Worm (Caenorhabditis elegans) whole organism, L1 larva: ENCODE measurements around the gene ins-9.
A peak's percentile ranks its signal among the peaks of the same experiment; 100 is the strongest.

ENCODE experiments used
- C04F5.9 ChIP-seq: sonication (generic microtip); optimal IDR thresholded peaks from 2 replicates; lab custom pipeline; 2016; ENCODE audit warnings: missing genetic modification characterization, missing compliant biosample characterization
- C16A3.4 ChIP-seq: fragments of 150-350 bp; optimal IDR thresholded peaks from 2 replicates; lab custom pipeline; 2014; ENCODE audit warnings: missing biosample characterization, missing genetic modification characterization
- C34B4.2 ChIP-seq: sonication (generic microtip); optimal IDR thresholded peaks from 2 replicates; lab custom pipeline; 2017; ENCODE audit warnings: mild to moderate bottlenecking, missing genetic modification characterization, missing compliant biosample characterization
- F16B12.6 ChIP-seq: fragments of 150-350 bp; optimal IDR thresholded peaks from 2 replicates; lab custom pipeline; 2014; ENCODE audit warnings: missing biosample characterization, missing genetic modification characterization
- Y116A8C.19 ChIP-seq: sonication (generic microtip); optimal IDR thresholded peaks from 2 replicates; lab custom pipeline; 2016; ENCODE audit warnings: missing compliant biosample characterization, missing genetic modification characterization, borderline replicate concordance
- aha-1 ChIP-seq: fragments of 150-350 bp; optimal IDR thresholded peaks from 2 replicates; lab custom pipeline; 2014; ENCODE audit warnings: missing biosample characterization, missing genetic modification characterization
- alr-1 ChIP-seq: fragments of 200-800 bp; sonication (Bioruptor generic); optimal IDR thresholded peaks from 2 replicates; lab custom pipeline; 2018; ENCODE audit warnings: borderline replicate concordance, mild to moderate bottlenecking, missing genetic modification characterization, missing compliant biosample characterization
- ceh-63 ChIP-seq: fragments of 200-800 bp; sonication (Bioruptor generic); optimal IDR thresholded peaks from 2 replicates; lab custom pipeline; 2018; ENCODE audit warnings: mild to moderate bottlenecking, missing genetic modification characterization, missing compliant biosample characterization
- ceh-8 ChIP-seq: fragments of 200-800 bp; sonication (Bioruptor generic); optimal IDR thresholded peaks from 2 replicates; lab custom pipeline; 2018; ENCODE audit warnings: mild to moderate bottlenecking, missing genetic modification characterization, moderate library complexity, missing compliant biosample characterization
- ceh-82 ChIP-seq, 3 experiments: fragments of 150-350 bp in 1 of 3; sonication (generic microtip) in 2 of 3; optimal IDR thresholded peaks; 2 replicates each; lab custom pipeline; 2014 to 2017; ENCODE audit warnings: missing biosample characterization in 3 of 3, missing genetic modification characterization in 3 of 3
- ceh-88 ChIP-seq: fragments of 200-800 bp; sonication (Bioruptor generic); IDR thresholded peaks from 2 replicates; pipeline ENCODE4 v1.3.6; 2022; ENCODE audit warnings: missing genetic modification characterization, missing compliant biosample characterization
- ceh-90 ChIP-seq: sonication (generic microtip); optimal IDR thresholded peaks from 2 replicates; lab custom pipeline; 2016; ENCODE audit warnings: missing genetic modification characterization, missing compliant biosample characterization
- ces-1 ChIP-seq: fragments of 150-350 bp; optimal IDR thresholded peaks from 2 replicates; lab custom pipeline; 2014; ENCODE audit warnings: missing biosample characterization, missing genetic modification reagents, missing genetic modification characterization
- dpl-1 ChIP-seq, 3 experiments: fragments of 150-350 bp in 2 of 3; sonication (generic microtip) in 1 of 3; optimal IDR thresholded peaks; 2 replicates each; lab custom pipeline; 2014 to 2017; ENCODE audit warnings: missing biosample characterization in 3 of 3, missing genetic modification characterization in 3 of 3, missing genetic modification reagents in 3 of 3
- efl-1 ChIP-seq, 4 experiments: fragments of 150-350 bp; optimal IDR thresholded peaks in 3 of 4; peaks in 1 of 4; 1 replicate in 1 of 4; 2 replicates in 3 of 4; lab custom pipeline; 2014; ENCODE audit warnings: missing biosample characterization in 2 of 4, missing genetic modification characterization in 2 of 4, missing genetic modification reagents in 2 of 4
- egl-13 ChIP-seq: sonication (generic microtip); optimal IDR thresholded peaks from 2 replicates; lab custom pipeline; 2016; ENCODE audit warnings: missing genotype, missing genetic modification reagents, missing genetic modification characterization, missing compliant biosample characterization
- elt-3 ChIP-seq, 6 experiments: fragments of 150-350 bp in 1 of 6; sonication (generic microtip); optimal IDR thresholded peaks; 2 replicates each; lab custom pipeline; 2017 to 2018; ENCODE audit warnings: missing biosample characterization in 6 of 6, missing genetic modification characterization in 6 of 6, inconsistent platforms in 1 of 6
- ets-5 ChIP-seq: fragments of 200-800 bp; sonication (Bioruptor generic); IDR thresholded peaks from 2 replicates; pipeline ENCODE4 v1.3.6; 2022; ENCODE audit warnings: missing genetic modification characterization, missing compliant biosample characterization
- fkh-10 ChIP-seq: sonication (generic microtip); optimal IDR thresholded peaks from 2 replicates; lab custom pipeline; 2017; ENCODE audit warnings: missing biosample characterization, missing genetic modification reagents, missing genetic modification characterization
- fkh-4 ChIP-seq: sonication (generic microtip); optimal IDR thresholded peaks from 2 replicates; lab custom pipeline; 2016; ENCODE audit warnings: missing compliant biosample characterization, missing genetic modification characterization, borderline replicate concordance
- fkh-8 ChIP-seq: sonication (generic microtip); optimal IDR thresholded peaks from 2 replicates; lab custom pipeline; 2016; ENCODE audit warnings: mild to moderate bottlenecking, missing genetic modification characterization, missing compliant biosample characterization
- fos-1 ChIP-seq: fragments of 150-350 bp; optimal IDR thresholded peaks from 2 replicates; lab custom pipeline; 2014; ENCODE audit warnings: missing biosample characterization, missing genetic modification characterization
- hlh-4 ChIP-seq: sonication (generic microtip); optimal IDR thresholded peaks from 2 replicates; lab custom pipeline; 2016; ENCODE audit warnings: mild to moderate bottlenecking, missing genetic modification characterization, missing compliant biosample characterization
- hpl-2 ChIP-seq: fragments of 150-350 bp; optimal IDR thresholded peaks from 2 replicates; lab custom pipeline; 2014; ENCODE audit warnings: missing biosample characterization, missing genetic modification reagents, missing genetic modification characterization
- irx-1 ChIP-seq: sonication (generic microtip); optimal IDR thresholded peaks from 2 replicates; lab custom pipeline; 2016; ENCODE audit warnings: missing genetic modification characterization, missing compliant biosample characterization
- isw-1 ChIP-seq: fragments of 200-800 bp; sonication (Bioruptor generic); IDR thresholded peaks from 2 replicates; pipeline ENCODE4 v1.3.6; 2022; ENCODE audit warnings: missing genetic modification characterization, missing compliant biosample characterization
- jun-1 ChIP-seq: fragments of 150-350 bp; optimal IDR thresholded peaks from 2 replicates; lab custom pipeline; 2014; ENCODE audit warnings: missing biosample characterization, missing genetic modification reagents, missing genetic modification characterization
- lin-15B ChIP-seq: fragments of 150-350 bp; sonication (generic microtip); optimal IDR thresholded peaks from 3 replicates; lab custom pipeline; 2014; ENCODE audit warnings: missing biosample characterization, missing genetic modification characterization
- lin-35 ChIP-seq, 2 experiments: fragments of 150-350 bp; optimal IDR thresholded peaks; 2 replicates each; lab custom pipeline; 2014; ENCODE audit warnings: missing biosample characterization in 2 of 2, missing genetic modification characterization in 2 of 2, missing genetic modification reagents in 2 of 2
- lin-39 ChIP-seq: fragments of 150-350 bp; optimal IDR thresholded peaks from 2 replicates; lab custom pipeline; 2014; ENCODE audit warnings: missing biosample characterization, missing genetic modification reagents, missing genetic modification characterization
- mab-9 ChIP-seq: fragments of 200-800 bp; sonication (Bioruptor generic); IDR thresholded peaks from 2 replicates; pipeline ENCODE4 v1.3.6; 2022; ENCODE audit warnings: missing genetic modification reagents, missing genetic modification characterization, missing compliant biosample characterization
- nhr-11 ChIP-seq: fragments of 150-350 bp; optimal IDR thresholded peaks from 2 replicates; lab custom pipeline; 2014; ENCODE audit warnings: missing biosample characterization, missing genetic modification characterization
- nhr-19 ChIP-seq: fragments of 200-800 bp; sonication (Bioruptor generic); conservative IDR thresholded peaks from 2 replicates; pipeline ENCODE4 v1.3.6; 2022; ENCODE audit warnings: missing genetic modification characterization, missing compliant biosample characterization
- nhr-20 ChIP-seq: sonication (generic microtip); optimal IDR thresholded peaks from 2 replicates; lab custom pipeline; 2016; ENCODE audit warnings: mild to moderate bottlenecking, missing genetic modification characterization, missing compliant biosample characterization
- nhr-237 ChIP-seq: fragments of 150-350 bp; optimal IDR thresholded peaks from 2 replicates; lab custom pipeline; 2014; ENCODE audit warnings: missing biosample characterization, missing genetic modification characterization
- nhr-28 ChIP-seq: fragments of 150-350 bp; optimal IDR thresholded peaks from 2 replicates; lab custom pipeline; 2014; ENCODE audit warnings: missing biosample characterization, missing genetic modification characterization
- nhr-71 ChIP-seq: sonication (generic microtip); optimal IDR thresholded peaks from 2 replicates; lab custom pipeline; 2016; ENCODE audit warnings: mild to moderate bottlenecking, missing genetic modification characterization, moderate library complexity, missing compliant biosample characterization
- nhr-76 ChIP-seq: sonication (generic microtip); optimal IDR thresholded peaks from 2 replicates; lab custom pipeline; 2017; ENCODE audit warnings: missing biosample characterization, missing genetic modification characterization
- nhr-77 ChIP-seq: fragments of 150-350 bp; optimal IDR thresholded peaks from 2 replicates; lab custom pipeline; 2014; ENCODE audit warnings: missing biosample characterization, missing genetic modification characterization
- nhr-84 ChIP-seq: sonication (generic microtip); optimal IDR thresholded peaks from 2 replicates; lab custom pipeline; 2017; ENCODE audit warnings: missing biosample characterization, missing genetic modification characterization
- nhr-90 ChIP-seq: sonication (generic microtip); optimal IDR thresholded peaks from 2 replicates; lab custom pipeline; 2016; ENCODE audit warnings: mild to moderate bottlenecking, missing genetic modification characterization, missing compliant biosample characterization; ENCODE audit not compliant: poor library complexity
- pag-3 ChIP-seq: sonication (generic microtip); optimal IDR thresholded peaks from 2 replicates; lab custom pipeline; 2017; ENCODE audit warnings: missing genetic modification characterization, mild to moderate bottlenecking, missing compliant biosample characterization, antibody characterized with exemption, borderline replicate concordance; ENCODE audit not compliant: insufficient read depth
- pax-3 ChIP-seq: fragments of 200-800 bp; sonication (Bioruptor generic); optimal IDR thresholded peaks from 2 replicates; lab custom pipeline; 2018; ENCODE audit warnings: mild to moderate bottlenecking, missing genetic modification characterization, moderate library complexity, missing compliant biosample characterization
- skn-1 ChIP-seq: fragments of 150-350 bp; optimal IDR thresholded peaks from 2 replicates; lab custom pipeline; 2014; ENCODE audit warnings: missing biosample characterization, missing genetic modification characterization
- snpc-4 ChIP-seq: fragments of 150-350 bp; optimal IDR thresholded peaks from 2 replicates; lab custom pipeline; 2014; ENCODE audit warnings: missing biosample characterization, missing genetic modification characterization
- tlp-1 ChIP-seq: fragments of 150-350 bp; optimal IDR thresholded peaks from 2 replicates; lab custom pipeline; 2014; ENCODE audit warnings: missing biosample characterization, missing genetic modification characterization
- unc-130 ChIP-seq: fragments of 150-350 bp; optimal IDR thresholded peaks from 2 replicates; lab custom pipeline; 2017; ENCODE audit warnings: missing biosample characterization, missing genetic modification characterization, inconsistent platforms
- unc-30 ChIP-seq: sonication (generic microtip); optimal IDR thresholded peaks from 2 replicates; lab custom pipeline; 2017; ENCODE audit warnings: missing biosample characterization, missing genetic modification characterization
- unc-98 ChIP-seq: fragments of 200-800 bp; sonication (Bioruptor generic); IDR thresholded peaks from 2 replicates; pipeline ENCODE4 v1.3.6; 2022; ENCODE audit warnings: missing genetic modification characterization, missing compliant biosample characterization
- zag-1 ChIP-seq: fragments of 150-350 bp; optimal IDR thresholded peaks from 2 replicates; lab custom pipeline; 2014; ENCODE audit warnings: missing biosample characterization, missing genetic modification characterization
- zip-4 ChIP-seq: fragments of 200-800 bp; sonication (Bioruptor generic); optimal IDR thresholded peaks from 2 replicates; lab custom pipeline; 2018; ENCODE audit warnings: mild to moderate bottlenecking, missing genetic modification characterization, moderate library complexity, missing compliant biosample characterization

Gene ins-9

ce11 chrX:8835887-8836348, 30.5 kb downstream of the ins-9 start, which contains the start of gene C28G1.2 (continued):
- TF ChIP-seq snpc-4 (tag; lab: Kevin White, UChicago): peak; percentile 74
- TF ChIP-seq ceh-82 (tag; optimal IDR thresholded peaks at IDR 0.05; lab: Kevin White, UChicago): peak; percentile 76 to 90 (median 82)
- TF ChIP-seq ceh-63 (GFP tag; lab: Kevin White, UChicago): peak; percentile 61
- peak; percentile 89 for TF ChIP-seq ceh-88
- TF ChIP-seq lin-35 (GFP tag; optimal IDR thresholded peaks at IDR 0.05; lab: Kevin White, UChicago): peak; percentile 80 to 84
- peak; percentile 63 to 74 (median 73) for TF ChIP-seq dpl-1 (GFP tag; optimal IDR thresholded peaks at IDR 0.05; lab: Kevin White, UChicago)
- TF ChIP-seq unc-98 (GFP tag; lab: Robert Waterston, UW): peak; percentile 65; the same call in 1 of the 2 replicates
- no peak for TF ChIP-seq C34B4.2
- peak; percentile 87 for TF ChIP-seq mab-9
- peak; percentile 95 for TF ChIP-seq nhr-90 (tag; lab: Kevin White, UChicago)
- no peak for TF ChIP-seq ceh-90 (tag; lab: Kevin White, UChicago)
- peak; percentile 74 to 78 for TF ChIP-seq efl-1 (optimal IDR thresholded peaks at IDR 0.05; lab: Kevin White, UChicago)
- peak; percentile 49 to 96 for TF ChIP-seq efl-1 (GFP tag; optimal IDR thresholded peaks at IDR 0.05 in 1 of 2; lab: Kevin White, UChicago)
- peak; percentile 80 for TF ChIP-seq jun-1 (tag; lab: Kevin White, UChicago)
- TF ChIP-seq ceh-8 (GFP tag; lab: Kevin White, UChicago): peak; percentile 92
- peak in 2 of 6 experiments; percentile 34 to 81 for TF ChIP-seq elt-3 (tag; optimal IDR thresholded peaks at IDR 0.05; lab: Kevin White, UChicago)
- no peak for TF ChIP-seq unc-30
- TF ChIP-seq hpl-2 (GFP tag; lab: Kevin White, UChicago): peak; percentile 69
- peak; percentile 96 for TF ChIP-seq nhr-71
- peak; percentile 80 for TF ChIP-seq skn-1 (tag; lab: Kevin White, UChicago)
- peak; percentile 47 for TF ChIP-seq F16B12.6 (tag; lab: Kevin White, UChicago)
- no peak for TF ChIP-seq Y116A8C.19 (tag; lab: Kevin White, UChicago)
- peak; percentile 84 for TF ChIP-seq nhr-237 (tag; lab: Kevin White, UChicago)
- TF ChIP-seq nhr-77 (tag; lab: Kevin White, UChicago): peak; percentile 86
- TF ChIP-seq C04F5.9 (tag; lab: Kevin White, UChicago): peak; percentile 69
- TF ChIP-seq pax-3 (tag; lab: Kevin White, UChicago): peak; percentile 78
- TF ChIP-seq unc-130 (tag; lab: Kevin White, UChicago): peak; percentile 58
- TF ChIP-seq C16A3.4 (tag; lab: Kevin White, UChicago): peak; percentile 89
- TF ChIP-seq zag-1: peak; percentile 71
- TF ChIP-seq fkh-4: peak; percentile 62
- peak; percentile 93 for TF ChIP-seq fkh-8 (tag; lab: Kevin White, UChicago)
- TF ChIP-seq hlh-4 (tag; lab: Kevin White, UChicago): peak; percentile 47
- no peak for TF ChIP-seq ets-5
- peak; percentile 50 for TF ChIP-seq lin-15B (tag; lab: Kevin White, UChicago)
- TF ChIP-seq nhr-76 (tag; lab: Kevin White, UChicago): peak; percentile 87
- TF ChIP-seq fos-1 (tag; lab: Kevin White, UChicago): peak; percentile 76
- TF ChIP-seq irx-1 (tag; lab: Kevin White, UChicago): peak; percentile 93
- TF ChIP-seq tlp-1 (tag; lab: Kevin White, UChicago): no peak
- peak; percentile 78 for TF ChIP-seq zip-4 (GFP tag; lab: Kevin White, UChicago)
- TF ChIP-seq nhr-28 (tag; lab: Kevin White, UChicago): no peak
- TF ChIP-seq nhr-84: no peak
- peak; percentile 95 for TF ChIP-seq nhr-20 (tag; lab: Kevin White, UChicago)
- no peak for TF ChIP-seq alr-1
- peak; percentile 80 for TF ChIP-seq lin-39 (tag; lab: Kevin White, UChicago)
- TF ChIP-seq ces-1: no peak
- TF ChIP-seq isw-1 (GFP tag; lab: Robert Waterston, UW): peak; percentile 83
- TF ChIP-seq pag-3: peak; percentile 73
- peak; percentile 94 for TF ChIP-seq nhr-19 (GFP tag; lab: Robert Waterston, UW)
- peak; percentile 63 for TF ChIP-seq aha-1
- TF ChIP-seq fkh-10 (GFP tag; lab: Kevin White, UChicago): peak; percentile 92
- TF ChIP-seq egl-13 (tag; lab: Kevin White, UChicago): peak; percentile 89
- TF ChIP-seq nhr-11 (tag; lab: Kevin White, UChicago): peak; percentile 60
